Fruit fly (Drosophila melanogaster) whole organism, adult: ENCODE results near the gene CG45075.

Experiments used
- CG11617 ChIP-seq: fragments of 200-800 bp; sonication (Bioruptor generic); optimal IDR thresholded peaks from 2 replicates; lab custom pipeline; 2017; ENCODE audit warnings: mild to moderate bottlenecking, missing biosample characterization, missing genetic modification reagents, missing genetic modification characterization
- CG12768 ChIP-seq: fragments of 200-800 bp; sonication (Bioruptor generic); optimal IDR thresholded peaks from 2 replicates; lab custom pipeline; 2017; ENCODE audit warnings: missing biosample characterization, missing genetic modification characterization, mild to moderate bottlenecking, moderate library complexity, missing genetic modification reagents
- CG14711 ChIP-seq: fragments of 200-800 bp; sonication (Bioruptor generic); optimal IDR thresholded peaks from 2 replicates; lab custom pipeline; 2018; ENCODE audit warnings: missing biosample characterization, mild to moderate bottlenecking, missing genetic modification characterization, moderate library complexity
- CG7045 ChIP-seq: fragments of 200-800 bp; sonication (Bioruptor generic); optimal IDR thresholded peaks from 2 replicates; lab custom pipeline; 2017; ENCODE audit warnings: missing biosample characterization, mild to moderate bottlenecking, missing genetic modification characterization
- CG7101 ChIP-seq: fragments of 200-800 bp; sonication (Bioruptor generic); optimal IDR thresholded peaks from 2 replicates; lab custom pipeline; 2018; ENCODE audit warnings: missing biosample characterization, mild to moderate bottlenecking, missing genetic modification characterization, moderate library complexity
- Clk ChIP-seq: fragments of 200-800 bp; sonication (Bioruptor generic); optimal IDR thresholded peaks from 2 replicates; lab custom pipeline; 2017; ENCODE audit warnings: missing biosample characterization, missing genetic modification characterization
- Hr96 ChIP-seq: fragments of 200-800 bp; sonication (Bioruptor generic); optimal IDR thresholded peaks from 2 replicates; lab custom pipeline; 2016; ENCODE audit warnings: missing biosample characterization, missing genetic modification characterization
- bab1 ChIP-seq: fragments of 200-800 bp; sonication (Bioruptor generic); optimal IDR thresholded peaks from 3 replicates; lab custom pipeline; 2019; ENCODE audit warnings: missing biosample characterization, mild to moderate bottlenecking, missing genetic modification characterization, moderate library complexity
- cic ChIP-seq: fragments of 200-800 bp; sonication (Bioruptor generic); optimal IDR thresholded peaks from 2 replicates; lab custom pipeline; 2017; ENCODE audit warnings: missing biosample characterization, mild to moderate bottlenecking, missing genetic modification characterization, moderate library complexity
- cnc ChIP-seq, 2 experiments: fragments of >200 bp; optimal IDR thresholded peaks; 2 replicates each; lab custom pipeline; 2017
- kay ChIP-seq: fragments of 200-800 bp; sonication (Bioruptor generic); peaks from one replicate; lab custom pipeline; 2016; ENCODE audit warnings: missing biosample characterization, missing genetic modification characterization, borderline replicate concordance
- ovo ChIP-seq: fragments of 200-800 bp; sonication (Bioruptor generic); optimal IDR thresholded peaks from 2 replicates; lab custom pipeline; 2016; ENCODE audit warnings: missing biosample characterization, missing genetic modification characterization

DNA sequence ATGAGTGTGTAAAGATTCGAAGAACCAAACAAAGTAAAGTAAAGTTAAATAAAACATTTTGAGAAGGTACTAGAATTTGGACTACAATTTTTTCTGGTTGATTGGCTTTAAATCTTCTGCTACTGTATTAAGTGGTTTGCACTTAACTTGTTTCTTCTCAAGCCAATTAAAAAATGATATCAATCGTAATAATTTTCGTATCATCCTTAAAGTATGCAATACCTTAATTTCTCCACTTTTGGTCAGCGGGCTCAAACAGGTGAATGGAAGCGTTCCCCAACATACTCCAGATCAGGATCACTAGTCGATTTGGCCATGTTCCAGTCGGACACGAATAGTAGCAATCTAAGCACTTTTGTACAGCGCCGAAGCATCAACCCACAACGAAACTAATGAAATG lies 17.3 kb upstream of the CG45075 start:
- no peak for TF ChIP-seq CG7045 (GFP tag; lab: Kevin White, UChicago)
- no peak for TF ChIP-seq cnc (optimal IDR thresholded peaks at IDR 0.05; lab: Kevin White, UChicago)
- no peak for TF ChIP-seq Hr96 (GFP tag; lab: Kevin White, UChicago)
- no peak for TF ChIP-seq CG14711 (tag; lab: Kevin White, UChicago)
- TF ChIP-seq ovo (GFP tag; lab: Kevin White, UChicago), result no peak
- no peak for TF ChIP-seq kay (GFP tag; lab: Kevin White, UChicago)
- TF ChIP-seq Clk, result no peak
- no peak for TF ChIP-seq cic (GFP tag; lab: Kevin White, UChicago)
- no peak for TF ChIP-seq CG11617 (GFP tag; lab: Kevin White, UChicago)
- no peak for TF ChIP-seq CG12768 (GFP tag; lab: Kevin White, UChicago)
- TF ChIP-seq bab1 (GFP tag; lab: Kevin White, UChicago), result no peak
- TF ChIP-seq CG7101 (tag; lab: Kevin White, UChicago), result no peak
